Fruit fly (Drosophila melanogaster) whole organism, embryonic: ENCODE measurements around the gene Tango9.

Source experiments
- ATbp ChIP-seq: fragments of 200-800 bp; sonication (Bioruptor generic); optimal IDR thresholded peaks from 2 replicates; lab custom pipeline; 2017; ENCODE audit warnings: missing biosample characterization, mild to moderate bottlenecking, missing genetic modification characterization, missing genetic modification reagents
- Bgb ChIP-seq: fragments of 200-800 bp; sonication (Bioruptor generic); IDR thresholded peaks from 2 replicates; pipeline ENCODE4 v1.3.6; 2022; ENCODE audit warnings: missing biosample characterization, missing genetic modification characterization; ENCODE audit not compliant: partially characterized antibody
- BtbVII ChIP-seq: fragments of 200-800 bp; sonication (Bioruptor generic); optimal IDR thresholded peaks from 3 replicates; lab custom pipeline; 2017; ENCODE audit warnings: missing biosample characterization, mild to moderate bottlenecking, missing genetic modification characterization
- CG10147 ChIP-seq: fragments of 200-800 bp; sonication (Bioruptor generic); optimal IDR thresholded peaks from 2 replicates; lab custom pipeline; 2019; ENCODE audit warnings: missing biosample characterization, mild to moderate bottlenecking, missing genetic modification characterization, moderate library complexity
- CG10274 ChIP-seq: fragments of 200-800 bp; sonication (Bioruptor generic); optimal IDR thresholded peaks from 3 replicates; lab custom pipeline; 2017; ENCODE audit warnings: missing biosample characterization, mild to moderate bottlenecking, missing genetic modification characterization
- CG11093 ChIP-seq: fragments of 200-800 bp; sonication (Bioruptor generic); IDR thresholded peaks from 3 replicates; pipeline ENCODE4 v1.3.6; 2022; ENCODE audit warnings: missing biosample characterization, missing genetic modification characterization
- CG11456 ChIP-seq: fragments of 200-800 bp; sonication (Bioruptor generic); IDR thresholded peaks from 3 replicates; pipeline ENCODE4 v1.3.6; 2022; ENCODE audit warnings: missing biosample characterization, missing genetic modification characterization
- CG13624 ChIP-seq: fragments of 200-800 bp; sonication (Bioruptor generic); optimal IDR thresholded peaks from 2 replicates; lab custom pipeline; 2016; ENCODE audit warnings: missing biosample characterization, missing genetic modification characterization
- CG14667 ChIP-seq: fragments of 200-800 bp; sonication (Bioruptor generic); IDR thresholded peaks from 2 replicates; pipeline ENCODE4 v1.3.6; 2022; ENCODE audit warnings: missing biosample characterization, missing genetic modification characterization
- CG14710 ChIP-seq: fragments of 200-800 bp; sonication (Bioruptor generic); optimal IDR thresholded peaks from 3 replicates; lab custom pipeline; 2019; ENCODE audit warnings: missing biosample characterization, mild to moderate bottlenecking, missing genetic modification characterization, moderate library complexity
- CG16815 ChIP-seq: fragments of 200-800 bp; sonication (Bioruptor generic); optimal IDR thresholded peaks from 3 replicates; lab custom pipeline; 2017; ENCODE audit warnings: missing biosample characterization, mild to moderate bottlenecking, missing genetic modification characterization
- CG17385 ChIP-seq: fragments of 200-800 bp; sonication (Bioruptor generic); optimal IDR thresholded peaks from 3 replicates; lab custom pipeline; 2018; ENCODE audit warnings: missing biosample characterization, mild to moderate bottlenecking, missing genetic modification characterization
- CG2202 ChIP-seq: fragments of 200-800 bp; sonication (Bioruptor generic); optimal IDR thresholded peaks from 2 replicates; lab custom pipeline; 2018; ENCODE audit warnings: missing biosample characterization, mild to moderate bottlenecking, missing genetic modification characterization
- CG33213 ChIP-seq: fragments of 200-800 bp; sonication (Bioruptor generic); optimal IDR thresholded peaks from 3 replicates; lab custom pipeline; 2016; ENCODE audit warnings: missing biosample characterization, missing genetic modification characterization
- CG3726 ChIP-seq: fragments of 200-800 bp; sonication (Bioruptor generic); IDR thresholded peaks from 3 replicates; pipeline ENCODE4, ENCODE4 v1.3.6; 2022; ENCODE audit warnings: missing biosample characterization, missing genetic modification characterization
- CG3847 ChIP-seq: fragments of 200-800 bp; sonication (Bioruptor generic); IDR thresholded peaks from 2 replicates; pipeline ENCODE4 v1.3.6; 2022; ENCODE audit warnings: missing biosample characterization, missing genetic modification characterization
- CG4820 ChIP-seq: fragments of 200-800 bp; sonication (Bioruptor generic); optimal IDR thresholded peaks from 3 replicates; lab custom pipeline; 2016; ENCODE audit warnings: missing biosample characterization, missing genetic modification characterization
- CG6854 ChIP-seq: fragments of 200-800 bp; sonication (Bioruptor generic); optimal IDR thresholded peaks from 3 replicates; lab custom pipeline; 2017; ENCODE audit warnings: missing biosample characterization, mild to moderate bottlenecking, missing genetic modification characterization
- CG7271 ChIP-seq: fragments of 200-800 bp; sonication (Bioruptor generic); optimal IDR thresholded peaks from 2 replicates; lab custom pipeline; 2018; ENCODE audit warnings: missing biosample characterization, mild to moderate bottlenecking, missing genetic modification characterization, moderate library complexity
- CG7839 ChIP-seq: fragments of 200-800 bp; sonication (Bioruptor generic); optimal IDR thresholded peaks from 3 replicates; lab custom pipeline; 2018; ENCODE audit warnings: missing biosample characterization, mild to moderate bottlenecking, missing genetic modification characterization, moderate library complexity
- D19A ChIP-seq: fragments of 200-800 bp; optimal IDR thresholded peaks from 3 replicates; lab custom pipeline; 2019; ENCODE audit warnings: missing biosample characterization, mild to moderate bottlenecking, missing genetic modification characterization, moderate library complexity
- GATAe ChIP-seq: fragments of 200-800 bp; sonication (Bioruptor generic); conservative IDR thresholded peaks from 2 replicates; pipeline ENCODE4 v1.3.6; 2022; ENCODE audit warnings: missing biosample characterization, missing genetic modification characterization
- Hand ChIP-seq: fragments of 200-800 bp; sonication (Bioruptor generic); optimal IDR thresholded peaks from 2 replicates; lab custom pipeline; 2017; ENCODE audit warnings: mild to moderate bottlenecking, missing biosample characterization, missing genetic modification reagents, missing genetic modification characterization
- Mrtf ChIP-seq: fragments of 200-800 bp; sonication (Bioruptor generic); IDR thresholded peaks from 3 replicates; pipeline ENCODE4 v1.3.6; 2022; ENCODE audit warnings: missing biosample characterization, missing genetic modification characterization
- NK7.1 ChIP-seq: fragments of 200-800 bp; sonication (Bioruptor generic); optimal IDR thresholded peaks from 3 replicates; lab custom pipeline; 2016; ENCODE audit warnings: missing biosample characterization, missing genetic modification characterization
- Sin3A ChIP-seq: fragments of >200 bp; optimal IDR thresholded peaks from 2 replicates; lab custom pipeline; 2018
- Xrp1 ChIP-seq: fragments of 200-800 bp; sonication (Bioruptor generic); IDR thresholded peaks from 2 replicates; pipeline ENCODE4 v1.3.6; 2022; ENCODE audit warnings: missing biosample characterization, missing genetic modification characterization
- ase ChIP-seq: fragments of 200-800 bp; sonication (Bioruptor generic); IDR thresholded peaks from 3 replicates; pipeline ENCODE4 v1.3.6; 2022; ENCODE audit warnings: missing biosample characterization, missing genetic modification characterization
- chinmo ChIP-seq: fragments of 200-800 bp; sonication (Bioruptor generic); IDR thresholded peaks from 4 replicates; pipeline ENCODE4 v1.3.6; 2022; ENCODE audit warnings: missing biosample characterization, missing genetic modification characterization; ENCODE audit not compliant: partially characterized antibody
- chm ChIP-seq: fragments of 200-800 bp; sonication (Bioruptor generic); IDR thresholded peaks from 2 replicates; pipeline ENCODE4 v1.3.6; 2022; ENCODE audit warnings: missing biosample characterization, missing genetic modification characterization
- ci ChIP-seq: fragments of 200-800 bp; sonication (Bioruptor generic); IDR thresholded peaks from 3 replicates; pipeline ENCODE4 v1.3.6; 2022; ENCODE audit warnings: missing biosample characterization, missing genetic modification characterization
- esg ChIP-seq: fragments of 200-800 bp; sonication (Bioruptor generic); conservative IDR thresholded peaks from 2 replicates; pipeline ENCODE4 v1.3.6; 2022; ENCODE audit warnings: missing biosample characterization, missing genetic modification characterization
- ftz-f1 ChIP-seq: fragments of 200-800 bp; sonication (Bioruptor generic); optimal IDR thresholded peaks from 2 replicates; lab custom pipeline; 2016; ENCODE audit warnings: missing biosample characterization, missing genetic modification characterization
- gro ChIP-seq: fragments of 200-800 bp; sonication (Bioruptor generic); optimal IDR thresholded peaks from 2 replicates; lab custom pipeline; 2016; ENCODE audit warnings: missing biosample characterization, missing genetic modification characterization
- kah ChIP-seq: fragments of 200-800 bp; sonication (Bioruptor generic); optimal IDR thresholded peaks from 2 replicates; lab custom pipeline; 2018; ENCODE audit warnings: missing biosample characterization, mild to moderate bottlenecking, missing genetic modification characterization
- lilli ChIP-seq: fragments of 200-800 bp; sonication (Bioruptor generic); optimal IDR thresholded peaks from 3 replicates; lab custom pipeline; 2016; ENCODE audit warnings: missing biosample characterization, missing genetic modification characterization
- nerfin-2 ChIP-seq: fragments of 200-800 bp; sonication (Bioruptor generic); IDR thresholded peaks from 2 replicates; pipeline ENCODE4 v1.3.6; 2022; ENCODE audit warnings: missing biosample characterization, missing genetic modification characterization; ENCODE audit not compliant: partially characterized antibody
- org-1 ChIP-seq: fragments of 200-800 bp; sonication (Bioruptor generic); optimal IDR thresholded peaks from 2 replicates; lab custom pipeline; 2017; ENCODE audit warnings: missing biosample characterization, missing genetic modification characterization
- pzg ChIP-seq: fragments of 200-800 bp; sonication (Bioruptor generic); optimal IDR thresholded peaks from 3 replicates; lab custom pipeline; 2018; ENCODE audit warnings: missing biosample characterization, mild to moderate bottlenecking, missing genetic modification characterization, moderate library complexity
- repo ChIP-seq: fragments of 200-800 bp; sonication (Bioruptor generic); optimal IDR thresholded peaks from 2 replicates; lab custom pipeline; 2016; ENCODE audit warnings: missing biosample characterization, missing genetic modification characterization
- row ChIP-seq: fragments of 200-800 bp; sonication (Bioruptor generic); IDR thresholded peaks from 3 replicates; pipeline ENCODE4 v1.3.6; 2022; ENCODE audit warnings: missing biosample characterization, missing genetic modification characterization
- schlank ChIP-seq: fragments of 200-800 bp; sonication (Bioruptor generic); optimal IDR thresholded peaks from 2 replicates; lab custom pipeline; 2018; ENCODE audit warnings: missing biosample characterization, mild to moderate bottlenecking, missing genetic modification characterization
- scrt ChIP-seq: fragments of 200-800 bp; sonication (Bioruptor generic); optimal IDR thresholded peaks from 2 replicates; lab custom pipeline; 2018; ENCODE audit warnings: missing biosample characterization, mild to moderate bottlenecking, missing genetic modification characterization, moderate library complexity
- seq ChIP-seq: fragments of 200-800 bp; sonication (Bioruptor generic); IDR thresholded peaks from 2 replicates; pipeline ENCODE4 v1.3.6; 2022; ENCODE audit warnings: missing biosample characterization, missing genetic modification characterization
- sim ChIP-seq: fragments of 200-800 bp; sonication (Bioruptor generic); IDR thresholded peaks from 2 replicates; pipeline ENCODE4 v1.3.6; 2022; ENCODE audit warnings: missing biosample characterization, missing genetic modification characterization
- tna ChIP-seq: fragments of 200-800 bp; sonication (Bioruptor generic); IDR thresholded peaks from 2 replicates; pipeline ENCODE4 v1.3.6; 2022; ENCODE audit warnings: missing biosample characterization, missing genetic modification characterization; ENCODE audit not compliant: partially characterized antibody
- toy ChIP-seq: fragments of 200-800 bp; sonication (Bioruptor generic); IDR thresholded peaks from 2 replicates; pipeline ENCODE4 v1.3.6; 2022; ENCODE audit warnings: missing biosample characterization, missing genetic modification characterization
- trh ChIP-seq: fragments of 200-800 bp; sonication (Bioruptor generic); optimal IDR thresholded peaks from 2 replicates; lab custom pipeline; 2016; ENCODE audit warnings: missing biosample characterization, missing genetic modification characterization
- tx ChIP-seq: fragments of 200-800 bp; sonication (Bioruptor generic); optimal IDR thresholded peaks from 2 replicates; lab custom pipeline; 2016; ENCODE audit warnings: missing biosample characterization, missing genetic modification characterization
- wdn ChIP-seq: fragments of 200-800 bp; sonication (Bioruptor generic); IDR thresholded peaks from 2 replicates; pipeline ENCODE4 v1.3.6; 2022; ENCODE audit warnings: missing biosample characterization, missing genetic modification characterization

Tango9 gene

DNA sequence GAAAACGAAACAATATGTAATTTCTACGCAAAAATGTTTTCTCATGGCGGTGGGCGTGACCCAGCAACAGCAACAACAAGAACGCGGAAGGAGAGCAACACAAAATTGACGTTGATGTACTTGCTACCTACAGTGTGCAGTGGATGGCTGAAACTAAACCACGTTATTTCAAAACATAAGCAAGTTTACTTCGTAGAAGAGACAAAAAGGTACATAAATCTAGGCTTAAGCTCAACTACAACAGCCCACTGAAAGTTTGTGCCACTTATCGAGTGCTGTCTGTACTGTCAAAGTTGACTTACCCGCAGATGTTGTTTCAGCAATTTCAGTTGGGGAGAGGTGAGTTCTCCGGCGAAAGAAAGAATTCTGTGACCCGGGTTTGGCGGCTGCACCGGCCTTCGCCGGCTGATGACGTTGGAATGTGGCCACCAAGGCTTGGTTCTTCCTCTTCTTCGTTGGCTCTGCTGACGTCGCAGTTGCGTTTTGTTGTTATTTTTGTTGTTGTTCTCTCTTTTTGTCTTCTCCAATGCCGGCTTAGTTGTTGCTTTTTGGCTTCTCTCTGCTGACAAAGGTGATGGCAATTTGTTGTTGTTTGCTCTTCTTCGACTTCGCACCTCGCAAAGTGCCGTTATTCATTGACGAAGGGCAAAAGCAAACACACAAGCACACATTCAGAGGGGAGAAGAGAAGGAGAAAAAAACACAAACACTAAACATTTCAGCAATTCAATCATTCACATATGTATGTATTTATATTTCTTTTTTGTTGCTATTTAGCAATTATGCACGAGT is 27.4 kb downstream of the Tango9 start (continued):
- no peak for TF ChIP-seq ftz-f1 (GFP tag; lab: Kevin White, UChicago)
- TF ChIP-seq BtbVII, result no peak
- TF ChIP-seq CG13624 (GFP tag; lab: Kevin White, UChicago), result no peak
- no peak for TF ChIP-seq ase (GFP tag; lab: Robert Waterston, UW)
- no peak for TF ChIP-seq CG3847 (GFP tag; lab: Robert Waterston, UW)
- TF ChIP-seq sim (GFP tag; lab: Robert Waterston, UW), result no peak
- TF ChIP-seq schlank (tag; lab: Kevin White, UChicago), result no peak
- TF ChIP-seq esg (GFP tag; lab: Robert Waterston, UW), result no peak
- TF ChIP-seq trh (GFP tag; lab: Kevin White, UChicago), result no peak
- TF ChIP-seq CG14710, result no peak
- TF ChIP-seq gro (GFP tag; lab: Kevin White, UChicago), result no peak
- no peak for TF ChIP-seq toy (GFP tag; lab: Robert Waterston, UW)
- TF ChIP-seq Hand, result no peak
- no peak for TF ChIP-seq CG17385 (GFP tag; lab: Kevin White, UChicago)
- TF ChIP-seq ATbp (GFP tag; lab: Kevin White, UChicago), result no peak
- peak; percentile 34 for TF ChIP-seq CG7839 (tag; lab: Kevin White, UChicago)
- no peak for TF ChIP-seq GATAe
- no peak for TF ChIP-seq Sin3A (lab: Kevin White, UChicago)
- no peak for TF ChIP-seq CG6854 (GFP tag; lab: Kevin White, UChicago)
- no peak for TF ChIP-seq pzg
- 0 out of 3 replicates have a peak, but pooled peaks have one; percentile 33 for TF ChIP-seq Mrtf (GFP tag; lab: Robert Waterston, UW)
- peak; percentile 26 for TF ChIP-seq org-1
- no peak for TF ChIP-seq kah (GFP tag; lab: Kevin White, UChicago)
- TF ChIP-seq CG7271 (tag; lab: Kevin White, UChicago), result no peak
- no peak for TF ChIP-seq repo (GFP tag; lab: Kevin White, UChicago)
- no peak for TF ChIP-seq scrt
- no peak for TF ChIP-seq tx (GFP tag; lab: Kevin White, UChicago)
- no peak for TF ChIP-seq wdn (GFP tag; lab: Robert Waterston, UW)
- no peak for TF ChIP-seq CG33213
- TF ChIP-seq nerfin-2 (GFP tag; lab: Robert Waterston, UW), result no peak
- no peak for TF ChIP-seq NK7.1
- TF ChIP-seq CG3726, result no peak
- no peak for TF ChIP-seq CG16815 (GFP tag; lab: Kevin White, UChicago)
- no peak for TF ChIP-seq CG11093
- no peak for TF ChIP-seq D19A
- no peak for TF ChIP-seq CG2202 (tag; lab: Kevin White, UChicago)
- TF ChIP-seq CG10147 (GFP tag; lab: Kevin White, UChicago), result no peak
- TF ChIP-seq CG14667 (GFP tag; lab: Robert Waterston, UW), result 0 out of 2 replicates have a peak, but pooled peaks have one; percentile 20
- TF ChIP-seq tna, result no peak

DNA sequence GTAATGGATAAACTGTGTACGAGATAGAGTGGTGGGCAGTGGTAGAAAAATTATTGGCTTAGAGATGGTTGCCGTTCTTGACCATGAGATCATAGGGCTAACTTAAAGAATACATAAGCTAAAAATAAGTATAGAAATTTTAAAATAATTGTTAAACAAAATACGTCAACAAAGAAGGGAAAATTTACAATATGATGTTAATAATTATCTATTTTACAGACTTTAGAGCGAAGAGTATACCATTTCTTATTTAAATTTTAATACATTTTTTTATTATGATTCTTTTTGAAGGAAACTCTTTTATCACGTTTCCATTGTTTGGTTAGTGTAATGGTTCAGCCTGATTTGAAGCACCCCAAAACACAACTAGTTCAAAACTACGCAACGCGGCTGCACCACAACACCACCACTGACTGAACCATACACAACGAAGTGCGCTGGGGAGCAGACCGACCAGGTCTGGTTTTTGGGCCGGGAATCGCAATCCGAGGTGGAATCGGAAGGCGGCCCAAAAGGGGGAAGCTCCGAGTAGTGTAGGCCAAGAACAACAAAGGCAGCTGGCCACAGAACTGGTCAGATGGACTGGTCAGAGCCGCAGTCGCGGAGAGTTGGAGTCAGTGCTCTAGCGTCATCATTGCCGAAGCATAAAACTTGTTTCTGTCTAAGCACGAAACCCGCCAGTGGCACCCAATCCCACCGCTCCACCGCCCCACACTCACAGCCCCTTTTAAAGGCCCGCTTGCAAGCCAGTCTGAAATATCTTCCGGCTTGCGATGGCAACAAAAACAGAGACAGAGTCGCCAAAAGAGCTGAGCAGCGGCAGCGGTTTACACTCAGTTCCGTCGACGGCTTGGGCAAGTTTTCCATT is 29.0 kb downstream of the Tango9 start:
- 0 out of 2 replicates have a peak, but pooled peaks have one; percentile 21 for TF ChIP-seq chm (GFP tag; lab: Robert Waterston, UW)
- TF ChIP-seq CG7839 (tag; lab: Kevin White, UChicago), result no peak
- no peak for TF ChIP-seq wdn (GFP tag; lab: Robert Waterston, UW)
- no peak for TF ChIP-seq CG10274
- no peak for TF ChIP-seq Xrp1
- TF ChIP-seq ci, result 0 out of 3 replicates have a peak, but pooled peaks have one; percentile 32
- no peak for TF ChIP-seq CG17385 (GFP tag; lab: Kevin White, UChicago)
- no peak for TF ChIP-seq CG4820
- no peak for TF ChIP-seq lilli
- TF ChIP-seq Bgb (GFP tag; lab: Robert Waterston, UW), result no peak
- TF ChIP-seq row (GFP tag; lab: Robert Waterston, UW), result no peak
- no peak for TF ChIP-seq seq (GFP tag; lab: Robert Waterston, UW)
- peak; percentile 84 for TF ChIP-seq chinmo (GFP tag; lab: Robert Waterston, UW)
- no peak for TF ChIP-seq CG11456 (GFP tag; lab: Robert Waterston, UW)
